Fruit fly (Drosophila melanogaster): ENCODE data around the gene dos.

dm6 chr3L:2552116-2552843, 36.9 kb upstream of the dos start:
- no peak for TF ChIP-seq usp (GFP tag; optimal IDR thresholded peaks at IDR 0.05)
- TF ChIP-seq psq (optimal IDR thresholded peaks at IDR 0.05), result no peak
- no peak for TF ChIP-seq EcR (GFP tag; optimal IDR thresholded peaks at IDR 0.05)
